Fruit fly (Drosophila melanogaster) whole organism, embryonic: Measurements from ENCODE around the gene CG15141.

ENCODE experiments used
- Awh ChIP-seq: fragments of 200-800 bp; sonication (Bioruptor generic); IDR thresholded peaks from 2 replicates; pipeline ENCODE4, ENCODE4 v1.3.6; 2022; ENCODE audit warnings: missing biosample characterization, missing genetic modification characterization
- C15 ChIP-seq: fragments of 200-800 bp; sonication (Bioruptor generic); IDR thresholded peaks from 3 replicates; pipeline ENCODE4 v1.3.6; 2022; ENCODE audit warnings: missing biosample characterization, missing genetic modification characterization
- CG10543 ChIP-seq: fragments of 200-800 bp; sonication (Bioruptor generic); optimal IDR thresholded peaks from 3 replicates; lab custom pipeline; 2017; ENCODE audit warnings: missing biosample characterization, mild to moderate bottlenecking, missing genetic modification characterization, moderate library complexity
- CG11504 ChIP-seq: fragments of 200-800 bp; sonication (Bioruptor generic); optimal IDR thresholded peaks from 3 replicates; lab custom pipeline; 2019; ENCODE audit warnings: missing biosample characterization, mild to moderate bottlenecking, missing genetic modification characterization, moderate library complexity
- CG13424 ChIP-seq: fragments of 200-800 bp; sonication (Bioruptor generic); optimal IDR thresholded peaks from 2 replicates; lab custom pipeline; 2019; ENCODE audit warnings: missing biosample characterization, mild to moderate bottlenecking, missing genetic modification characterization, moderate library complexity
- CG13894 ChIP-seq: fragments of 200-800 bp; sonication (Bioruptor generic); optimal IDR thresholded peaks from 3 replicates; lab custom pipeline; 2018; ENCODE audit warnings: missing biosample characterization, mild to moderate bottlenecking, missing genetic modification characterization, moderate library complexity
- CG14441 ChIP-seq: fragments of 200-800 bp; sonication (Bioruptor generic); IDR thresholded peaks from 2 replicates; pipeline ENCODE4 v1.3.6; 2022; ENCODE audit warnings: missing biosample characterization, missing genetic modification characterization
- CG16813 ChIP-seq: fragments of 200-800 bp; sonication (Bioruptor generic); IDR thresholded peaks from 3 replicates; pipeline ENCODE4 v1.3.6; 2022; ENCODE audit warnings: missing biosample characterization, missing genetic modification characterization; ENCODE audit not compliant: partially characterized antibody
- CG18599 ChIP-seq: fragments of 200-800 bp; sonication (Bioruptor generic); optimal IDR thresholded peaks from 3 replicates; lab custom pipeline; 2017; ENCODE audit warnings: missing biosample characterization, missing genetic modification characterization, mild to moderate bottlenecking, moderate library complexity, missing genetic modification reagents
- CG2120 ChIP-seq: fragments of 200-800 bp; sonication (Bioruptor generic); optimal IDR thresholded peaks from 3 replicates; lab custom pipeline; 2016; ENCODE audit warnings: missing biosample characterization, missing genetic modification characterization
- CG31224 ChIP-seq: fragments of 200-800 bp; sonication (Bioruptor generic); IDR thresholded peaks from 2 replicates; pipeline ENCODE4 v1.3.6; 2022; ENCODE audit warnings: missing biosample characterization, missing genetic modification characterization
- CG42726 ChIP-seq: fragments of 200-800 bp; sonication (Bioruptor generic); IDR thresholded peaks from 2 replicates; pipeline ENCODE4 v1.3.6; 2022; ENCODE audit warnings: missing biosample characterization, missing genetic modification characterization; ENCODE audit not compliant: partially characterized antibody
- CG5953 ChIP-seq: fragments of 200-800 bp; sonication (Bioruptor generic); IDR thresholded peaks from 2 replicates; pipeline ENCODE4 v1.3.6; 2022; ENCODE audit warnings: missing biosample characterization, missing genetic modification characterization
- CG8290 ChIP-seq, 3 experiments: fragments of 200-800 bp; sonication (Bioruptor generic); optimal IDR thresholded peaks; 2 replicates each; lab custom pipeline; 2016 to 2019; ENCODE audit warnings: missing biosample characterization in 3 of 3, missing genetic modification characterization in 3 of 3, mild to moderate bottlenecking in 2 of 3, moderate library complexity in 1 of 3
- CG9797 ChIP-seq: fragments of 200-800 bp; sonication (Bioruptor generic); optimal IDR thresholded peaks from 3 replicates; lab custom pipeline; 2018; ENCODE audit warnings: missing biosample characterization, mild to moderate bottlenecking, missing genetic modification characterization
- Dbx ChIP-seq: fragments of 200-800 bp; sonication (Bioruptor generic); IDR thresholded peaks from 3 replicates; pipeline ENCODE4 v1.3.6; 2022; ENCODE audit warnings: missing biosample characterization, missing genetic modification characterization
- Drgx ChIP-seq: fragments of 200-800 bp; sonication (Bioruptor generic); IDR thresholded peaks from 2 replicates; pipeline ENCODE4 v1.3.6; 2022; ENCODE audit warnings: missing biosample characterization, missing genetic modification characterization
- HLH54F ChIP-seq: fragments of 200-800 bp; sonication (Bioruptor generic); optimal IDR thresholded peaks from 3 replicates; lab custom pipeline; 2016; ENCODE audit warnings: missing biosample characterization, missing genetic modification characterization
- Hmr ChIP-seq: fragments of 200-800 bp; sonication (Bioruptor generic); optimal IDR thresholded peaks from 3 replicates; lab custom pipeline; 2017; ENCODE audit warnings: mild to moderate bottlenecking, missing biosample characterization, missing genetic modification reagents, missing genetic modification characterization
- Med ChIP-seq: fragments of 200-800 bp; sonication (Bioruptor generic); peaks from one replicate; lab custom pipeline; 2016; ENCODE audit warnings: missing biosample characterization, missing genetic modification characterization, mild to moderate bottlenecking, inconsistent platforms, moderate library complexity
- Meics ChIP-seq: fragments of 200-800 bp; sonication (Bioruptor generic); optimal IDR thresholded peaks from 2 replicates; lab custom pipeline; 2017; ENCODE audit warnings: missing biosample characterization, mild to moderate bottlenecking, missing genetic modification characterization
- NK7.1 ChIP-seq: fragments of 200-800 bp; sonication (Bioruptor generic); optimal IDR thresholded peaks from 3 replicates; lab custom pipeline; 2016; ENCODE audit warnings: missing biosample characterization, missing genetic modification characterization
- Rfx ChIP-seq: fragments of 200-800 bp; sonication (Bioruptor generic); IDR thresholded peaks from 2 replicates; pipeline ENCODE4 v1.3.6; 2022; ENCODE audit warnings: missing biosample characterization, missing genetic modification characterization
- Trl ChIP-seq, 3 experiments: fragments of >200 bp in 2 of 3; fragments of 200-800 bp in 1 of 3; sonication (Bioruptor generic) in 1 of 3; optimal IDR thresholded peaks; 2 replicates in 1 of 3; 3 replicates in 2 of 3; lab custom pipeline; 2016 to 2017; ENCODE audit warnings: missing biosample characterization in 1 of 3, missing genetic modification characterization in 1 of 3
- az2 ChIP-seq: fragments of 200-800 bp; sonication (Bioruptor generic); optimal IDR thresholded peaks from 3 replicates; lab custom pipeline; 2016; ENCODE audit warnings: missing biosample characterization, missing genetic modification characterization
- caup ChIP-seq: fragments of 200-800 bp; sonication (Bioruptor generic); optimal IDR thresholded peaks from 3 replicates; lab custom pipeline; 2017; ENCODE audit warnings: missing biosample characterization, mild to moderate bottlenecking, missing genetic modification characterization, moderate library complexity; ENCODE audit not compliant: severe bottlenecking
- chinmo ChIP-seq: fragments of 200-800 bp; sonication (Bioruptor generic); IDR thresholded peaks from 4 replicates; pipeline ENCODE4 v1.3.6; 2022; ENCODE audit warnings: missing biosample characterization, missing genetic modification characterization; ENCODE audit not compliant: partially characterized antibody
- dan ChIP-seq: fragments of 200-800 bp; sonication (Bioruptor generic); IDR thresholded peaks from 2 replicates; pipeline ENCODE4 v1.3.6; 2022; ENCODE audit warnings: missing biosample characterization, missing genetic modification characterization
- exex ChIP-seq: fragments of 200-800 bp; sonication (Bioruptor generic); optimal IDR thresholded peaks from 4 replicates; lab custom pipeline; 2018; ENCODE audit warnings: missing biosample characterization, mild to moderate bottlenecking, missing genetic modification characterization, moderate library complexity
- fu2 ChIP-seq: fragments of 200-800 bp; sonication (Bioruptor generic); optimal IDR thresholded peaks from 2 replicates; lab custom pipeline; 2016; ENCODE audit warnings: missing biosample characterization, missing genetic modification characterization
- gro ChIP-seq: fragments of 200-800 bp; sonication (Bioruptor generic); optimal IDR thresholded peaks from 2 replicates; lab custom pipeline; 2016; ENCODE audit warnings: missing biosample characterization, missing genetic modification characterization
- mirr ChIP-seq: fragments of 200-800 bp; sonication (Bioruptor generic); optimal IDR thresholded peaks from 3 replicates; lab custom pipeline; 2018; ENCODE audit warnings: missing biosample characterization, mild to moderate bottlenecking, missing genetic modification characterization
- run ChIP-seq: fragments of 200-800 bp; sonication (Bioruptor generic); optimal IDR thresholded peaks from 3 replicates; lab custom pipeline; 2018; ENCODE audit warnings: missing biosample characterization, mild to moderate bottlenecking, missing genetic modification characterization
- schlank ChIP-seq: fragments of 200-800 bp; sonication (Bioruptor generic); optimal IDR thresholded peaks from 2 replicates; lab custom pipeline; 2018; ENCODE audit warnings: missing biosample characterization, mild to moderate bottlenecking, missing genetic modification characterization
- sd ChIP-seq: fragments of 200-800 bp; sonication (Bioruptor generic); optimal IDR thresholded peaks from 3 replicates; lab custom pipeline; 2018; ENCODE audit warnings: missing biosample characterization, mild to moderate bottlenecking, missing genetic modification characterization, moderate library complexity
- slp2 ChIP-seq: fragments of 200-800 bp; sonication (Bioruptor generic); optimal IDR thresholded peaks from 2 replicates; lab custom pipeline; 2016; ENCODE audit warnings: missing biosample characterization, missing genetic modification characterization
- sob ChIP-seq: fragments of 200-800 bp; sonication (Bioruptor generic); IDR thresholded peaks from 2 replicates; pipeline ENCODE4 v1.3.6; 2022; ENCODE audit warnings: missing biosample characterization, missing genetic modification characterization
- sqz ChIP-seq: fragments of 200-800 bp; sonication (Bioruptor generic); optimal IDR thresholded peaks from 3 replicates; lab custom pipeline; 2018; ENCODE audit warnings: missing biosample characterization, mild to moderate bottlenecking, missing genetic modification characterization
- tgo ChIP-seq: fragments of 200-800 bp; sonication (Bioruptor generic); IDR thresholded peaks from 3 replicates; pipeline ENCODE4 v1.3.6; 2022; ENCODE audit warnings: missing biosample characterization, missing genetic modification characterization
- tin ChIP-seq: fragments of 200-800 bp; sonication (Bioruptor generic); optimal IDR thresholded peaks from 3 replicates; lab custom pipeline; 2016; ENCODE audit warnings: missing biosample characterization, missing genetic modification characterization
- tup ChIP-seq: fragments of 200-800 bp; sonication (Bioruptor generic); optimal IDR thresholded peaks from 2 replicates; lab custom pipeline; 2016; ENCODE audit warnings: missing biosample characterization, mild to moderate bottlenecking, missing genetic modification characterization, moderate library complexity
- wdn ChIP-seq: fragments of 200-800 bp; sonication (Bioruptor generic); IDR thresholded peaks from 2 replicates; pipeline ENCODE4 v1.3.6; 2022; ENCODE audit warnings: missing biosample characterization, missing genetic modification characterization
- z ChIP-seq: fragments of 200-800 bp; sonication (Bioruptor generic); IDR thresholded peaks from 3 replicates; pipeline ENCODE4 v1.3.6; 2022; ENCODE audit warnings: missing biosample characterization, missing genetic modification characterization

The CG15141 gene

DNA sequence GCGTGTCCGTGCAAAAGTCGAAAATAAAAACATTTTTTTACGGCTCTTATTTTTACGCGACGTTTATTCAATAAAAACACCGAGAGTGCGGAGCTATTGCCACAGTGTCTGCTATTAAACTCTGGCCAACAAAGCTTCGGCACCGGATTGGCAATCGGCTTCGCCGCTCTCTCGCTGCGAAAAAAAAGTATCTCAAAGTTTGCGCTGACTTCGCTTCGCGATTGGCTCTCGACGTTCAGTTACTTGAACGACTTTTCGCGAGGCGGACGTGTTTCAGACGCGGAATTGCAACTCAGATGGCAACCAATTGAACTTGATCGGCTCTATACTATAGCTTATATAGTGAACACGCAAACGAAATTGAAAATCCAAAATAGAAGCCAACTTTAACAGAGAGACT, 21.3 kb upstream of the CG15141 start (continued):
- TF ChIP-seq caup (peak; percentile 10), CG13894 (peak; percentile 51), CG11504 (no peak), gro (peak; percentile 26), sob (peak; percentile 6; the same call in 1 of the 2 replicates), run (tag; lab: Kevin White, UChicago) (no peak), CG10543 (peak; percentile 42), CG8290 (GFP tag; optimal IDR thresholded peaks at IDR 0.05; lab: Kevin White, UChicago) (no peak), CG8290 (tag; optimal IDR thresholded peaks at IDR 0.05; lab: Kevin White, UChicago) (peak in 1 of 2 experiments; percentile 45), Dbx (GFP tag; lab: Robert Waterston, UW) (peak; percentile 45; the same call in 2 of the 3 replicates), CG5953 (GFP tag; lab: Robert Waterston, UW) (no peak), z (GFP tag; lab: Robert Waterston, UW) (0 out of 3 replicates have a peak, but pooled peaks have one; percentile 31), Meics (GFP tag; lab: Kevin White, UChicago) (peak; percentile 17), chinmo (GFP tag; lab: Robert Waterston, UW) (peak; percentile 92; the same call in 3 of the 4 replicates), Trl (optimal IDR thresholded peaks at IDR 0.05; lab: Kevin White, UChicago) (peak in 1 of 2 experiments; percentile 51), Trl (GFP tag; optimal IDR thresholded peaks at IDR 0.05; lab: Kevin White, UChicago) (no peak), NK7.1 (GFP tag; lab: Kevin White, UChicago) (no peak), CG16813 (GFP tag; lab: Robert Waterston, UW) (0 out of 3 replicates have a peak, but pooled peaks have one; percentile 9), Rfx (peak; percentile 40; the same call in 1 of the 2 replicates), CG14441 (GFP tag; lab: Robert Waterston, UW) (peak; percentile 43)
- TF ChIP-seq, all 482 proteins: peak for 45

DNA sequence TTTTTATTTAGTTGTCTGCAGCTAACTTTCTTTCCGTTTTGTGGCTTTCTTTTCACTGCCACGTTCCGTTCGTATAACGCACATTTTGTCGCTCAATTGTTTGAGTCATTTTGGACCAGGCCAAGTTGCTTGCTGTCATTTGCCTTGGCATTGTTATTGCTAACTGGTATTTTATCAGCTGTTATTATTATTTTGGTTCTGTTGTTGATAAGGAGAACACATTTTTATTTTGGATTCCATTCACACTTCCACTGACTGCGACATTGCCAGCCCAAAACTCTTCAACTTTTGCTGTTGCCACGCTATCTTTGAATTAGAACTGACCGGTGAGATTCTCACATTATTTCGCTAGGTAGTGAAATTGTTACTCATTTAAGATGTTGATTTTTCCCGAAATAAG, 19.7 kb upstream of the CG15141 start:
- TF ChIP-seq C15 (GFP tag; lab: Robert Waterston, UW) (no peak), mirr (GFP tag; lab: Kevin White, UChicago) (peak; percentile 59), tgo (GFP tag; lab: Robert Waterston, UW) (no peak), HLH54F (GFP tag; lab: Kevin White, UChicago) (no peak), schlank (no peak), slp2 (GFP tag; lab: Kevin White, UChicago) (no peak), exex (tag; lab: Kevin White, UChicago) (peak; percentile 55), CG18599 (peak; percentile 6), fu2 (GFP tag; lab: Kevin White, UChicago) (no peak), CG14441 (GFP tag; lab: Robert Waterston, UW) (0 out of 2 replicates have a peak, but pooled peaks have one; percentile 23), tin (no peak), CG2120 (GFP tag; lab: Kevin White, UChicago) (no peak), tup (GFP tag; lab: Kevin White, UChicago) (no peak), az2 (GFP tag; lab: Kevin White, UChicago) (no peak), CG9797 (GFP tag; lab: Kevin White, UChicago) (no peak), sd (tag; lab: Kevin White, UChicago) (peak; percentile 96), CG13424 (tag; lab: Kevin White, UChicago) (no peak), CG31224 (GFP tag; lab: Robert Waterston, UW) (peak; percentile 20; the same call in 1 of the 2 replicates), Hmr (peak; percentile 28), Awh (no peak), wdn (GFP tag; lab: Robert Waterston, UW) (no peak), Drgx (GFP tag; lab: Robert Waterston, UW) (no peak), Med (GFP tag; lab: Kevin White, UChicago) (peak; percentile 80), CG42726 (GFP tag; lab: Robert Waterston, UW) (no peak), dan (GFP tag; lab: Robert Waterston, UW) (no peak), sqz (GFP tag; lab: Kevin White, UChicago) (no peak)
- TF ChIP-seq, all 482 proteins: peak for 8
